Fruit fly (Drosophila melanogaster): Measurements from ENCODE around the gene CG15387.
A peak's percentile ranks its signal among the peaks of the same experiment; 100 is the strongest.

Gene CG15387

DNA sequence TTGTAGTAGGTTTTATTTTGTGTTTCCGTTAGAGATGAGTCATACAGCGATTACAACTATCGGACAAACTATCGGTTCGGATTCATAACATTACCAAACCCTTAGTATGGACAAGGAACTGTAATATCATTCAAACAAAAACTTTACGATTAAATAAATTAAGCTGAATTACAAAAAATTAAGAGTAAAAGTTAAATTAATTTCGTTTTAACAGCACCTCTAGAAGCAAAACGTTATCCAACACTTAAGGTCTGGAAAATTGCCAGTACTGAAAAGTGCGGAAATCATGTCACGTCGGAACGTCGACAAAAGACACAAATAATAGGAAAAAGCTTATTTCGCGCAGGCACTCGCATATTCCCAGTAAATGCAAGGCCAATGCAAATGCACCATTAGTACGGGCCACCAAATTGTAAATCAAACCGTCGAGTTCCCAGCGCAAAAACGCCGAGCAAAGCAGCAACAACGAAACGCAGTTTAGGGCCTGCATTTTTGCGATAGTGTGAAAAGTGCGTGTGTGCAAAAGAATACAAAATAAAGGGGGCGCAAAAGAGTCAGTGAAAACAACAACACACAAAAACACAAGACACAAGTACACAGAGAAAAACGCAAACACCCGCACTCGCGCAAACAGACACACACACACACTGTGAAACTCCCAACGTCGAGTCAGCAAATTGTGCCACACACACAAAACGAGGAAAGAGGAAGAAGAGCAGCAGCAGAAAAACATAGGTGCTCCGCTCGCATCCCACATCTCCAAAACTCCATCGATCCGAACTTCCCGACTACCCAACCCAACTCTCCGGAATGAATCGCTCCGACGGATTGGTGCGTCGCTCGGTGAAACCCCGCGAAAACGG lies at the start of gene CG15387, which contains the start of gene sau (continued):
- TF ChIP-seq Gug (GFP tag; IDR thresholded peaks at IDR 0.05) (peak; percentile 76), CG12769 (tag; optimal IDR thresholded peaks at IDR 0.05) (peak; percentile 83), Max (GFP tag; optimal IDR thresholded peaks at IDR 0.05) (peak; percentile 92), bowl (GFP tag; IDR thresholded peaks at IDR 0.05) (no peak), Med (GFP tag) (peak; percentile 99), CG10274 (GFP tag; optimal IDR thresholded peaks at IDR 0.05) (peak; percentile 60), CG18764 (GFP tag; optimal IDR thresholded peaks at IDR 0.05) (peak; percentile 73), Gsc (GFP tag; IDR thresholded peaks at IDR 0.05) (no peak), sd (tag; optimal IDR thresholded peaks at IDR 0.05) (peak; percentile 68), CG11456 (GFP tag; IDR thresholded peaks at IDR 0.05) (peak; percentile 84), CG31388 (GFP tag; optimal IDR thresholded peaks at IDR 0.05) (peak; percentile 73), CG9876 (GFP tag; optimal IDR thresholded peaks at IDR 0.05) (peak; percentile 78), MTF-1 (GFP tag; optimal IDR thresholded peaks at IDR 0.05; ENCODE audit: borderline replicate concordance) (no peak), ftz-f1 (GFP tag; optimal IDR thresholded peaks at IDR 0.05) (peak; percentile 53), CG6791 (GFP tag; IDR thresholded peaks at IDR 0.05; ENCODE audit: partially characterized antibody) (peak; percentile 84), shn (GFP tag; optimal IDR thresholded peaks at IDR 0.05) (peak; percentile 93), CG16779 (GFP tag; IDR thresholded peaks at IDR 0.05) (peak; percentile 64), HmgZ (tag; optimal IDR thresholded peaks at IDR 0.05) (peak; percentile 93), CG10366 (GFP tag; IDR thresholded peaks at IDR 0.05) (peak; percentile 80), BtbVII (GFP tag; optimal IDR thresholded peaks at IDR 0.05) (peak; percentile 72), cwo (GFP tag; optimal IDR thresholded peaks at IDR 0.05) (peak; percentile 65), H15 (GFP tag; IDR thresholded peaks at IDR 0.05) (peak; percentile 76; the same call in 2 of the 3 replicates), crp (GFP tag; optimal IDR thresholded peaks at IDR 0.05) (peak in 1 of 2 experiments; percentile 59), Drgx (GFP tag; IDR thresholded peaks at IDR 0.05) (peak; percentile 65), scrt (GFP tag; optimal IDR thresholded peaks at IDR 0.05) (peak; percentile 71), cg (GFP tag; optimal IDR thresholded peaks at IDR 0.05) (peak; percentile 73), chinmo (GFP tag; IDR thresholded peaks at IDR 0.05; ENCODE audit: partially characterized antibody) (peak; percentile 87), CG11398 (GFP tag; optimal IDR thresholded peaks at IDR 0.05) (peak; percentile 51), ewg (GFP tag; optimal IDR thresholded peaks at IDR 0.05) (peak; percentile 84), Blimp-1 (GFP tag; optimal IDR thresholded peaks at IDR 0.05) (peak; percentile 80), grau (tag; optimal IDR thresholded peaks at IDR 0.05) (peak; percentile 86), CG32772 (GFP tag; IDR thresholded peaks at IDR 0.05) (peak; percentile 75), CG11093 (GFP tag; IDR thresholded peaks at IDR 0.05) (peak; percentile 72), CG8281 (tag; optimal IDR thresholded peaks at IDR 0.05) (peak; percentile 50), gcm2 (GFP tag; optimal IDR thresholded peaks at IDR 0.05) (no peak), CG14965 (GFP tag; optimal IDR thresholded peaks at IDR 0.05; ENCODE audit: borderline replicate concordance) (no peak), B-H1 (GFP tag; IDR thresholded peaks at IDR 0.05) (peak; percentile 55; the same call in 2 of the 3 replicates), CG10267 (tag; optimal IDR thresholded peaks at IDR 0.05) (peak; percentile 99), CG8388 (GFP tag; optimal IDR thresholded peaks at IDR 0.05) (peak; percentile 81), tgo (GFP tag; IDR thresholded peaks at IDR 0.05) (peak; percentile 86), NC2α (GFP tag; optimal IDR thresholded peaks at IDR 0.05) (peak; percentile 81), HLHmδ (GFP tag; optimal IDR thresholded peaks at IDR 0.05) (no peak), CG12744 (GFP tag; optimal IDR thresholded peaks at IDR 0.05) (peak; percentile 90), nerfin-1 (tag; optimal IDR thresholded peaks at IDR 0.05) (peak; percentile 83), bab2 (GFP tag; optimal IDR thresholded peaks at IDR 0.05) (peak; percentile 92), sens-2 (GFP tag; IDR thresholded peaks at IDR 0.05) (no peak), salm (tag; optimal IDR thresholded peaks at IDR 0.05) (peak; percentile 58), Jarid2 (GFP tag; optimal IDR thresholded peaks at IDR 0.05) (peak; percentile 59)

Measured in whole organism, embryonic.